Worm (Caenorhabditis elegans) whole organism, late embryonic: ENCODE results near the gene T18D3.6.

ENCODE experiments used
- F13H6.1 ChIP-seq: sonication (generic microtip); optimal IDR thresholded peaks from 2 replicates; lab custom pipeline; 2016; ENCODE audit warnings: missing genetic modification characterization, missing compliant biosample characterization
- K02D7.2 ChIP-seq: sonication (generic microtip); optimal IDR thresholded peaks from 2 replicates; lab custom pipeline; 2017; ENCODE audit warnings: mild to moderate bottlenecking, missing genetic modification characterization, missing compliant biosample characterization
- K09A11.1 ChIP-seq: sonication (generic microtip); optimal IDR thresholded peaks from 2 replicates; lab custom pipeline; 2017; ENCODE audit warnings: antibody characterized with exemption, mild to moderate bottlenecking, missing genetic modification characterization, missing compliant biosample characterization; ENCODE audit not compliant: insufficient read depth
- T23F11.4 ChIP-seq: fragments of 200-800 bp; sonication (Bioruptor generic); optimal IDR thresholded peaks from 2 replicates; lab custom pipeline; 2018; ENCODE audit warnings: mild to moderate bottlenecking, missing genetic modification characterization, missing compliant biosample characterization
- ahr-1 ChIP-seq: sonication (generic microtip); optimal IDR thresholded peaks from 2 replicates; lab custom pipeline; 2016; ENCODE audit warnings: missing genetic modification characterization, missing compliant biosample characterization
- ama-1 ChIP-seq: fragments of 150-350 bp; optimal IDR thresholded peaks from 2 replicates; lab custom pipeline; 2014
- ceh-18 ChIP-seq: sonication (generic microtip); optimal IDR thresholded peaks from 2 replicates; lab custom pipeline; 2016; ENCODE audit warnings: missing genetic modification characterization, missing compliant biosample characterization
- ceh-22 ChIP-seq: sonication (generic microtip); optimal IDR thresholded peaks from 2 replicates; lab custom pipeline; 2017; ENCODE audit warnings: missing biosample characterization, missing genetic modification characterization
- ceh-24 ChIP-seq: sonication (generic microtip); optimal IDR thresholded peaks from 2 replicates; lab custom pipeline; 2016; ENCODE audit warnings: mild to moderate bottlenecking, missing genetic modification characterization, missing compliant biosample characterization
- ceh-30 ChIP-seq: fragments of 150-350 bp; optimal IDR thresholded peaks from 2 replicates; lab custom pipeline; 2014; ENCODE audit warnings: missing biosample characterization, missing genetic modification characterization
- ceh-31 ChIP-seq: sonication (generic microtip); optimal IDR thresholded peaks from 2 replicates; lab custom pipeline; 2016; ENCODE audit warnings: missing genetic modification characterization, missing compliant biosample characterization
- ceh-34 ChIP-seq: sonication (generic microtip); optimal IDR thresholded peaks from 2 replicates; lab custom pipeline; 2016; ENCODE audit warnings: mild to moderate bottlenecking, missing genetic modification characterization, missing compliant biosample characterization
- ceh-45 ChIP-seq: fragments of 200-800 bp; sonication (Bioruptor generic); IDR thresholded peaks from 2 replicates; pipeline ENCODE4 v1.3.6; 2022; ENCODE audit warnings: missing genetic modification reagents, missing genetic modification characterization, missing compliant biosample characterization
- ceh-48 ChIP-seq: sonication (generic microtip); optimal IDR thresholded peaks from 2 replicates; lab custom pipeline; 2016; ENCODE audit warnings: missing genetic modification characterization, inconsistent platforms, missing compliant biosample characterization
- ceh-6 ChIP-seq: fragments of 200-800 bp; sonication (Bioruptor generic); optimal IDR thresholded peaks from 2 replicates; lab custom pipeline; 2018; ENCODE audit warnings: mild to moderate bottlenecking, missing genetic modification characterization, missing compliant biosample characterization
- dmd-4 ChIP-seq: sonication (generic microtip); optimal IDR thresholded peaks from 2 replicates; lab custom pipeline; 2016; ENCODE audit warnings: borderline replicate concordance, missing genetic modification characterization, missing compliant biosample characterization
- dve-1 ChIP-seq: sonication (generic microtip); optimal IDR thresholded peaks from 2 replicates; lab custom pipeline; 2017; ENCODE audit warnings: antibody characterized with exemption, mild to moderate bottlenecking, missing genetic modification characterization, missing compliant biosample characterization
- elt-2 ChIP-seq: sonication (generic microtip); optimal IDR thresholded peaks from 2 replicates; lab custom pipeline; 2016; ENCODE audit warnings: missing genetic modification reagents, missing genetic modification characterization, missing compliant biosample characterization
- elt-4 ChIP-seq: sonication (generic microtip); optimal IDR thresholded peaks from 2 replicates; lab custom pipeline; 2016; ENCODE audit warnings: missing genetic modification characterization, missing compliant biosample characterization
- ets-4 ChIP-seq: sonication (generic microtip); optimal IDR thresholded peaks from 2 replicates; lab custom pipeline; 2016; ENCODE audit warnings: missing genetic modification characterization, missing compliant biosample characterization
- fkh-10 ChIP-seq: fragments of 150-350 bp; optimal IDR thresholded peaks from 2 replicates; lab custom pipeline; 2014; ENCODE audit warnings: missing biosample characterization, missing genetic modification reagents, missing genetic modification characterization
- fkh-6 ChIP-seq: sonication (generic microtip); optimal IDR thresholded peaks from 2 replicates; lab custom pipeline; 2016; ENCODE audit warnings: missing genetic modification characterization, missing compliant biosample characterization
- gmeb-2 ChIP-seq: sonication (generic microtip); optimal IDR thresholded peaks from 2 replicates; lab custom pipeline; 2016; ENCODE audit warnings: missing genetic modification characterization, inconsistent platforms, missing compliant biosample characterization
- hlh-13 ChIP-seq: fragments of 200-800 bp; sonication (Bioruptor generic); optimal IDR thresholded peaks from 2 replicates; lab custom pipeline; 2018; ENCODE audit warnings: mild to moderate bottlenecking, missing genetic modification characterization, missing compliant biosample characterization
- hlh-15 ChIP-seq: sonication (generic microtip); optimal IDR thresholded peaks from 2 replicates; lab custom pipeline; 2016; ENCODE audit warnings: missing genetic modification characterization, missing compliant biosample characterization
- hlh-30 ChIP-seq: sonication (generic microtip); optimal IDR thresholded peaks from 2 replicates; lab custom pipeline; 2017; ENCODE audit warnings: antibody characterized with exemption, missing genetic modification characterization, missing compliant biosample characterization; ENCODE audit not compliant: insufficient read depth
- hlh-8 ChIP-seq: sonication (generic microtip); optimal IDR thresholded peaks from 2 replicates; lab custom pipeline; 2016; ENCODE audit warnings: missing genotype, missing genetic modification characterization, missing compliant biosample characterization
- lin-11 ChIP-seq: fragments of 200-800 bp; sonication (Bioruptor generic); optimal IDR thresholded peaks from 2 replicates; lab custom pipeline; 2018; ENCODE audit warnings: mild to moderate bottlenecking, missing genetic modification characterization, missing compliant biosample characterization
- nfya-1 ChIP-seq: sonication (generic microtip); optimal IDR thresholded peaks from 2 replicates; lab custom pipeline; 2017; ENCODE audit warnings: missing genetic modification characterization, mild to moderate bottlenecking, missing compliant biosample characterization, antibody characterized with exemption, moderate library complexity
- nhr-11 ChIP-seq: fragments of 150-350 bp; optimal IDR thresholded peaks from 2 replicates; lab custom pipeline; 2014; ENCODE audit warnings: missing biosample characterization, missing genetic modification characterization
- nhr-232 ChIP-seq: sonication (generic microtip); optimal IDR thresholded peaks from 2 replicates; lab custom pipeline; 2016; ENCODE audit warnings: missing genetic modification characterization, missing compliant biosample characterization
- npax-4 ChIP-seq: sonication (generic microtip); optimal IDR thresholded peaks from 2 replicates; lab custom pipeline; 2016; ENCODE audit warnings: missing genetic modification characterization, missing compliant biosample characterization
- odd-2 ChIP-seq: sonication (generic microtip); optimal IDR thresholded peaks from 2 replicates; lab custom pipeline; 2017; ENCODE audit warnings: antibody characterized with exemption, mild to moderate bottlenecking, missing genetic modification characterization, missing compliant biosample characterization
- pax-1 ChIP-seq: fragments of 150-350 bp; optimal IDR thresholded peaks from 2 replicates; lab custom pipeline; 2014; ENCODE audit warnings: missing biosample characterization, missing genetic modification characterization
- pha-4 ChIP-seq: fragments of 150-350 bp; optimal IDR thresholded peaks from 2 replicates; lab custom pipeline; 2018; ENCODE audit warnings: missing biosample characterization, missing genetic modification reagents, missing genetic modification characterization
- pqm-1 ChIP-seq: sonication (generic microtip); optimal IDR thresholded peaks from 2 replicates; lab custom pipeline; 2016; ENCODE audit warnings: missing genetic modification characterization, missing compliant biosample characterization
- ref-2 ChIP-seq: sonication (generic microtip); optimal IDR thresholded peaks from 2 replicates; lab custom pipeline; 2016; ENCODE audit warnings: missing genetic modification characterization, missing compliant biosample characterization
- rnt-1 ChIP-seq: sonication (generic microtip); optimal IDR thresholded peaks from 2 replicates; lab custom pipeline; 2016; ENCODE audit warnings: missing genetic modification characterization, missing compliant biosample characterization
- syd-9 ChIP-seq: sonication (generic microtip); optimal IDR thresholded peaks from 2 replicates; lab custom pipeline; 2016; ENCODE audit warnings: mild to moderate bottlenecking, missing genetic modification characterization, moderate library complexity, missing compliant biosample characterization
- tbx-2 ChIP-seq: sonication (generic microtip); optimal IDR thresholded peaks from 2 replicates; lab custom pipeline; 2016; ENCODE audit warnings: missing genetic modification characterization, missing compliant biosample characterization
- tbx-7 ChIP-seq: sonication (generic microtip); optimal IDR thresholded peaks from 2 replicates; lab custom pipeline; 2016; ENCODE audit warnings: missing genotype, missing genetic modification characterization, missing compliant biosample characterization
- unc-3 ChIP-seq, 2 experiments: fragments of 200-800 bp in 1 of 2; sonication (Bioruptor generic) in 1 of 2; sonication (generic microtip) in 1 of 2; conservative IDR thresholded peaks in 1 of 2; optimal IDR thresholded peaks in 1 of 2; 2 replicates each; pipeline versions ENCODE4 v1.3.6 to Lab custom; 2016 to 2022; ENCODE audit warnings: missing compliant biosample characterization in 2 of 2, missing genetic modification characterization in 2 of 2, missing genetic modification reagents in 1 of 2
- unc-42 ChIP-seq: sonication (generic microtip); optimal IDR thresholded peaks from 2 replicates; lab custom pipeline; 2016; ENCODE audit warnings: missing genotype, missing genetic modification characterization, missing compliant biosample characterization
- unc-55 ChIP-seq: sonication (generic microtip); optimal IDR thresholded peaks from 2 replicates; lab custom pipeline; 2017; ENCODE audit warnings: missing biosample characterization, missing genetic modification reagents, missing genetic modification characterization
- zip-5 ChIP-seq: sonication (generic microtip); optimal IDR thresholded peaks from 2 replicates; lab custom pipeline; 2016; ENCODE audit warnings: missing genetic modification characterization, missing compliant biosample characterization
- ztf-16 ChIP-seq: sonication (generic microtip); optimal IDR thresholded peaks from 2 replicates; lab custom pipeline; 2017; ENCODE audit warnings: missing genetic modification characterization, missing compliant biosample characterization

T18D3.6 gene

DNA sequence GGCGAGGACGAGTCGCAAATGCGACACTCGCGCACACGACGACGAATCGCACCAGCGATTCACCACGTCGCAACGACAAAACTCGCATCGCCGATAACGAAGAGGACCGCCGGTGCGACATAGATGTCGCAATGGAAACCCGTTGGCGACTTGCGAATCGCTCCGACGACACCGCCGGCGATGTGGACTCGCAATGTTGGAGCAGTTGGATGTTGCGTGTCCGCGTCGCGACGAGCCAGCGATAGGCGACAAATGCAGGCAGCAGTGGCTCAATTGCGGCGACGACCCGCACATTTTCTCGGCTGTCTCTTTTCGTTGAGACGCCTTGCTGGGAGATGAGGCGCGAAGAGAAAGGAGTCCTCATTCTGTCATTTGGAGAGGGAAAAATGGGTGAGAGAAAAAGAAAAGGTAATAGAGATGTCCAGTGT is 2.5 kb downstream of the T18D3.6 start (continued):
- TF ChIP-seq unc-3 (GFP tag; conservative IDR thresholded peaks at IDR 0.05; lab: Robert Waterston, UW), result no peak
- no peak for TF ChIP-seq unc-3 (tag; optimal IDR thresholded peaks at IDR 0.05; lab: Kevin White, UChicago)
- TF ChIP-seq gmeb-2, result peak; percentile 30
- TF ChIP-seq rnt-1 (tag; lab: Kevin White, UChicago), result peak; percentile 54
- TF ChIP-seq fkh-6 (tag; lab: Kevin White, UChicago), result no peak
- TF ChIP-seq hlh-8 (tag; lab: Kevin White, UChicago), result peak; percentile 24
- peak; percentile 34 for TF ChIP-seq elt-2 (tag; lab: Kevin White, UChicago)
- TF ChIP-seq syd-9, result no peak
- TF ChIP-seq unc-55 (GFP tag; lab: Kevin White, UChicago), result peak; percentile 44
- no peak for TF ChIP-seq ceh-24 (tag; lab: Kevin White, UChicago)
- peak; percentile 82 for TF ChIP-seq tbx-2 (tag; lab: Kevin White, UChicago)
- TF ChIP-seq ceh-18 (tag; lab: Kevin White, UChicago), result peak; percentile 57
- TF ChIP-seq elt-4 (tag; lab: Kevin White, UChicago), result peak; percentile 24
- peak; percentile 80 for TF ChIP-seq ref-2 (tag; lab: Kevin White, UChicago)
- TF ChIP-seq F13H6.1 (tag; lab: Kevin White, UChicago), result peak; percentile 56
- TF ChIP-seq pqm-1, result no peak
- TF ChIP-seq ceh-48 (tag; lab: Kevin White, UChicago), result peak; percentile 3
- no peak for TF ChIP-seq nhr-232 (tag; lab: Kevin White, UChicago)
- no peak for TF ChIP-seq ceh-22
- peak; percentile 63 for TF ChIP-seq ceh-31
- peak; percentile 19 for TF ChIP-seq ets-4
- peak; percentile 44 for TF ChIP-seq ceh-34 (tag; lab: Kevin White, UChicago)
- peak; percentile 39 for TF ChIP-seq dve-1 (tag; lab: Kevin White, UChicago)
- peak; percentile 25 for TF ChIP-seq ceh-6 (GFP tag; lab: Kevin White, UChicago)
- no peak for TF ChIP-seq hlh-13
- no peak for TF ChIP-seq K02D7.2 (tag; lab: Kevin White, UChicago)
- peak; percentile 44 for TF ChIP-seq unc-42 (tag; lab: Kevin White, UChicago)
- TF ChIP-seq, all 69 proteins: peak for 25

DNA sequence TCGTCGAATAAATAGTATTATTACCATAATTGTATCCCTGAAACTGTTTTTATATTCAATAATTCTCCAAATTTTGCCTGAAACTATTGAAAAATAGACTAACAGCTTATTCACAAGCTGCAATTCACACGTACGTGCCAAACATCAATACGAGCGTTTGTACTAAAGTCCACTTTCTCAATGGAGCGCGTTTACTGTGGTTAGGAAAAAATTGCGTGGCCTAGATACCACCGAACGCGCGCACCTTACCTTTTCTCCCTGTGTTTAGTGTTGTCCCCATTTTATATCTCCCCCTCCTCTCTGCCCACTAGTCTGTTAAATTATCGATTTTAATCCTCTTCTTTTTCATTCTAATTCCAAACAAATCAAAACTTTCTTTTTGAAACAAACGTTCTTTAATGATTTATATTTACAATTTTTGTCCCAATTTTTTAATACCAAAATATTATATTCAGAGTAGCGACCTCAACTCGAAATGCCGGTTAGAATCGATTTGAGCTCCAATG is 4.7 kb downstream of the T18D3.6 start, which contains the start of the genes T18D3.9 and T18D3.1:
TSS of gene T18D3.9 (minus strand) at position 168 of the 506 bp plus-strand sequence.
TSS of gene T18D3.1 (plus strand) at position 456 of the 506 bp plus-strand sequence.
- peak; percentile 36 for TF ChIP-seq ceh-48 (tag; lab: Kevin White, UChicago)
- TF ChIP-seq tbx-2 (tag; lab: Kevin White, UChicago), result peak; percentile 30
- peak; percentile 42 for TF ChIP-seq ceh-31
- TF ChIP-seq nfya-1 (tag; lab: Kevin White, UChicago), result peak; percentile 16
- peak; percentile 33 for TF ChIP-seq ref-2 (tag; lab: Kevin White, UChicago)
- no peak for TF ChIP-seq dve-1 (tag; lab: Kevin White, UChicago)

DNA sequence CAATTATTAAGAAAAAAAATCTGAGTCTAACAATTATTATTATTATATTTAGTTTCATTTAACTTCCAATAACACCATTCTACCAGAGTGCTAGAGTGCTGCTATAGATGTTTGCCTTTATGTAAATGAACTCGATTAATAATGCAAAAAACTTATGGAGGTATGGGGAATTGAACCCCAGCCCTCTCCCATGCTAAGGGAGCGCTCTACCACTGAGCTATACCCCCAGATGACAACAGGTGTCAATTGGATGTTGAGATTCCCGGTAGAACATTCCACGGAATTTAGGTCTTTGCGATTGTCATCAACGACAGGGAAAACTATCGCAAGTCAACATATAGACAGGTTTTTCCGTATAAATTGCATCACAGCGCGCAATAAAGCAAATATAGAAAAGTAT is 8.3 kb downstream of the T18D3.6 start:
- no peak for TF ChIP-seq pax-1 (tag; lab: Kevin White, UChicago)
- no peak for TF ChIP-seq K09A11.1 (tag; lab: Kevin White, UChicago)
- peak; percentile 47 for TF ChIP-seq ztf-16 (tag; lab: Kevin White, UChicago)
- peak; percentile 65 for TF ChIP-seq ceh-6 (GFP tag; lab: Kevin White, UChicago)
- TF ChIP-seq T23F11.4 (GFP tag; lab: Kevin White, UChicago), result peak; percentile 40
- TF ChIP-seq fkh-10, result no peak
- no peak for TF ChIP-seq ceh-22
- TF ChIP-seq ref-2 (tag; lab: Kevin White, UChicago), result peak; percentile 47
- no peak for TF ChIP-seq unc-42 (tag; lab: Kevin White, UChicago)
- no peak for TF ChIP-seq ceh-30 (tag; lab: Kevin White, UChicago)
- TF ChIP-seq zip-5 (tag; lab: Kevin White, UChicago), result no peak
- no peak for TF ChIP-seq syd-9
- TF ChIP-seq pha-4 (tag; lab: Kevin White, UChicago), result no peak
- peak; percentile 72 for TF ChIP-seq ceh-45 (GFP tag; lab: Robert Waterston, UW)
- TF ChIP-seq ahr-1 (tag; lab: Kevin White, UChicago), result no peak
- no peak for TF ChIP-seq nhr-11 (tag; lab: Kevin White, UChicago)
- TF ChIP-seq hlh-30, result no peak
- no peak for TF ChIP-seq pqm-1
- no peak for TF ChIP-seq rnt-1 (tag; lab: Kevin White, UChicago)
- TF ChIP-seq lin-11 (tag; lab: Kevin White, UChicago), result no peak
- TF ChIP-seq odd-2 (tag; lab: Kevin White, UChicago), result peak; percentile 4
- no peak for TF ChIP-seq tbx-7
- TF ChIP-seq F13H6.1 (tag; lab: Kevin White, UChicago), result peak; percentile 50
- TF ChIP-seq ama-1 (lab: Kevin White, UChicago), result no peak
- TF ChIP-seq dve-1 (tag; lab: Kevin White, UChicago), result peak; percentile 67
- no peak for TF ChIP-seq npax-4
- no peak for TF ChIP-seq dmd-4 (tag; lab: Kevin White, UChicago)
- peak; percentile 10 for TF ChIP-seq hlh-15 (tag; lab: Kevin White, UChicago)
- TF ChIP-seq tbx-2 (tag; lab: Kevin White, UChicago), result peak; percentile 43
- TF ChIP-seq unc-55 (GFP tag; lab: Kevin White, UChicago), result no peak
- TF ChIP-seq hlh-8 (tag; lab: Kevin White, UChicago), result no peak
